Fruit fly (Drosophila melanogaster) whole organism, embryonic: ENCODE measurements around the gene sosie.

Source experiments
- Abd-B ChIP-seq: fragments of 200-800 bp; sonication (Bioruptor generic); optimal IDR thresholded peaks from 2 replicates; lab custom pipeline; 2018; ENCODE audit warnings: missing biosample characterization, mild to moderate bottlenecking, missing genetic modification characterization, moderate library complexity
- CG10267 ChIP-seq: fragments of 200-800 bp; sonication (Bioruptor generic); optimal IDR thresholded peaks from 2 replicates; lab custom pipeline; 2018; ENCODE audit warnings: missing biosample characterization, mild to moderate bottlenecking, missing genetic modification characterization, moderate library complexity
- CG10462 ChIP-seq: fragments of 200-800 bp; sonication (Bioruptor generic); optimal IDR thresholded peaks from 2 replicates; lab custom pipeline; 2016; ENCODE audit warnings: missing biosample characterization, missing genetic modification characterization
- CG10959 ChIP-seq: fragments of 200-800 bp; sonication (Bioruptor generic); IDR thresholded peaks from 2 replicates; pipeline ENCODE4 v1.3.6; 2022; ENCODE audit warnings: missing biosample characterization, missing genetic modification characterization
- CG11398 ChIP-seq: fragments of 200-800 bp; sonication (Bioruptor generic); optimal IDR thresholded peaks from 2 replicates; lab custom pipeline; 2016; ENCODE audit warnings: missing biosample characterization, missing genetic modification characterization
- CG11560 ChIP-seq: fragments of 200-800 bp; sonication (Bioruptor generic); IDR thresholded peaks from 3 replicates; pipeline ENCODE4 v1.3.6; 2022; ENCODE audit warnings: missing biosample characterization, missing genetic modification characterization
- CG12391 ChIP-seq: fragments of 200-800 bp; sonication (Bioruptor generic); optimal IDR thresholded peaks from 3 replicates; lab custom pipeline; 2018; ENCODE audit warnings: missing biosample characterization, mild to moderate bottlenecking, missing genetic modification characterization, moderate library complexity
- CG12942 ChIP-seq: fragments of 200-800 bp; sonication (Bioruptor generic); optimal IDR thresholded peaks from 3 replicates; lab custom pipeline; 2016; ENCODE audit warnings: missing biosample characterization, missing genetic modification characterization
- CG13775 ChIP-seq: fragments of 200-800 bp; sonication (Bioruptor generic); optimal IDR thresholded peaks from 3 replicates; lab custom pipeline; 2017; ENCODE audit warnings: missing biosample characterization, mild to moderate bottlenecking, missing genetic modification characterization
- CG14710 ChIP-seq: fragments of 200-800 bp; sonication (Bioruptor generic); optimal IDR thresholded peaks from 3 replicates; lab custom pipeline; 2019; ENCODE audit warnings: missing biosample characterization, mild to moderate bottlenecking, missing genetic modification characterization, moderate library complexity
- CG15514 ChIP-seq: fragments of 200-800 bp; sonication (Bioruptor generic); optimal IDR thresholded peaks from 3 replicates; lab custom pipeline; 2017; ENCODE audit warnings: missing biosample characterization, missing genetic modification characterization, mild to moderate bottlenecking, moderate library complexity, missing genetic modification reagents
- CG2678 ChIP-seq: fragments of 200-800 bp; sonication (Bioruptor generic); optimal IDR thresholded peaks from 3 replicates; lab custom pipeline; 2019; ENCODE audit warnings: missing biosample characterization, mild to moderate bottlenecking, missing genetic modification characterization, moderate library complexity
- CG3065 ChIP-seq: fragments of 200-800 bp; sonication (Bioruptor generic); optimal IDR thresholded peaks from 2 replicates; lab custom pipeline; 2016; ENCODE audit warnings: missing biosample characterization, missing genetic modification characterization
- CG31388 ChIP-seq: fragments of 200-800 bp; sonication (Bioruptor generic); optimal IDR thresholded peaks from 2 replicates; lab custom pipeline; 2016; ENCODE audit warnings: missing biosample characterization, missing genetic modification characterization
- CG3407 ChIP-seq: fragments of 200-800 bp; sonication (Bioruptor generic); optimal IDR thresholded peaks from 2 replicates; lab custom pipeline; 2018; ENCODE audit warnings: missing biosample characterization, mild to moderate bottlenecking, missing genetic modification characterization
- CG34422 ChIP-seq: fragments of 200-800 bp; sonication (Bioruptor generic); IDR thresholded peaks from 3 replicates; pipeline ENCODE4 v1.3.6; 2022; ENCODE audit warnings: missing biosample characterization, missing genetic modification characterization
- CG4424 ChIP-seq: fragments of 200-800 bp; sonication (Bioruptor generic); optimal IDR thresholded peaks from 3 replicates; lab custom pipeline; 2016; ENCODE audit warnings: missing biosample characterization, missing genetic modification characterization
- CG5953 ChIP-seq: fragments of 200-800 bp; sonication (Bioruptor generic); IDR thresholded peaks from 2 replicates; pipeline ENCODE4 v1.3.6; 2022; ENCODE audit warnings: missing biosample characterization, missing genetic modification characterization
- CG6765 ChIP-seq: fragments of 200-800 bp; sonication (Bioruptor generic); optimal IDR thresholded peaks from 3 replicates; lab custom pipeline; 2017; ENCODE audit warnings: missing biosample characterization, mild to moderate bottlenecking, missing genetic modification characterization
- CG8089 ChIP-seq: fragments of 200-800 bp; sonication (Bioruptor generic); optimal IDR thresholded peaks from 3 replicates; lab custom pipeline; 2016; ENCODE audit warnings: missing biosample characterization, missing genetic modification characterization
- CG8924 ChIP-seq: fragments of 200-800 bp; optimal IDR thresholded peaks from 3 replicates; lab custom pipeline; 2019; ENCODE audit warnings: missing biosample characterization, mild to moderate bottlenecking, missing genetic modification characterization, moderate library complexity
- CG9797 ChIP-seq: fragments of 200-800 bp; sonication (Bioruptor generic); optimal IDR thresholded peaks from 3 replicates; lab custom pipeline; 2018; ENCODE audit warnings: missing biosample characterization, mild to moderate bottlenecking, missing genetic modification characterization
- CG9876 ChIP-seq: fragments of 200-800 bp; sonication (Bioruptor generic); optimal IDR thresholded peaks from 2 replicates; lab custom pipeline; 2016; ENCODE audit warnings: missing biosample characterization, missing genetic modification characterization
- Dp ChIP-seq: fragments of 200-800 bp; sonication (Bioruptor generic); optimal IDR thresholded peaks from 2 replicates; lab custom pipeline; 2018; ENCODE audit warnings: missing biosample characterization, mild to moderate bottlenecking, missing genetic modification characterization, moderate library complexity
- E2f2 ChIP-seq: fragments of 200-800 bp; sonication (Bioruptor generic); IDR thresholded peaks from 2 replicates; pipeline ENCODE4 v1.3.6; 2022; ENCODE audit warnings: missing biosample characterization, missing genetic modification characterization
- ERR ChIP-seq: fragments of 200-800 bp; sonication (Bioruptor generic); optimal IDR thresholded peaks from 2 replicates; lab custom pipeline; 2016; ENCODE audit warnings: missing biosample characterization, missing genetic modification characterization
- Ets97D ChIP-seq: fragments of 200-800 bp; sonication (Bioruptor generic); optimal IDR thresholded peaks from 3 replicates; lab custom pipeline; 2016; ENCODE audit warnings: missing biosample characterization, missing genetic modification characterization
- HLH54F ChIP-seq: fragments of 200-800 bp; sonication (Bioruptor generic); optimal IDR thresholded peaks from 3 replicates; lab custom pipeline; 2016; ENCODE audit warnings: missing biosample characterization, missing genetic modification characterization
- Lhr ChIP-seq: fragments of 200-800 bp; sonication (Bioruptor generic); optimal IDR thresholded peaks from 3 replicates; lab custom pipeline; 2017; ENCODE audit warnings: mild to moderate bottlenecking, missing biosample characterization, missing genetic modification reagents, missing genetic modification characterization
- NC2β ChIP-seq: fragments of 200-800 bp; sonication (Bioruptor generic); optimal IDR thresholded peaks from 2 replicates; lab custom pipeline; 2016; ENCODE audit warnings: missing biosample characterization, missing genetic modification characterization
- Nf-YA ChIP-seq: fragments of 200-800 bp; sonication (Bioruptor generic); IDR thresholded peaks from 2 replicates; pipeline ENCODE4 v1.3.6; 2022; ENCODE audit warnings: missing biosample characterization, missing genetic modification characterization
- NfI ChIP-seq: fragments of 200-800 bp; sonication (Bioruptor generic); optimal IDR thresholded peaks from 3 replicates; lab custom pipeline; 2018; ENCODE audit warnings: missing biosample characterization, mild to moderate bottlenecking, missing genetic modification characterization, moderate library complexity
- Oaz ChIP-seq: fragments of 200-800 bp; sonication (Bioruptor generic); IDR thresholded peaks from 2 replicates; pipeline ENCODE4 v1.3.6; 2022; ENCODE audit warnings: missing biosample characterization, missing genetic modification characterization
- Ptx1 ChIP-seq: fragments of 200-800 bp; sonication (Bioruptor generic); IDR thresholded peaks from 2 replicates; pipeline ENCODE4 v1.3.6; 2022; ENCODE audit warnings: missing biosample characterization, missing genetic modification characterization
- Rfx ChIP-seq: fragments of 200-800 bp; sonication (Bioruptor generic); IDR thresholded peaks from 2 replicates; pipeline ENCODE4 v1.3.6; 2022; ENCODE audit warnings: missing biosample characterization, missing genetic modification characterization
- Tbp ChIP-seq: fragments of >200 bp; optimal IDR thresholded peaks from 2 replicates; lab custom pipeline; 2018; ENCODE audit warnings: missing biosample characterization, missing genetic modification characterization
- Xrp1 ChIP-seq: fragments of 200-800 bp; sonication (Bioruptor generic); IDR thresholded peaks from 2 replicates; pipeline ENCODE4 v1.3.6; 2022; ENCODE audit warnings: missing biosample characterization, missing genetic modification characterization
- bab2 ChIP-seq: fragments of 200-800 bp; sonication (Bioruptor generic); optimal IDR thresholded peaks from 2 replicates; lab custom pipeline; 2016; ENCODE audit warnings: missing biosample characterization, missing genetic modification characterization
- chm ChIP-seq: fragments of 200-800 bp; sonication (Bioruptor generic); IDR thresholded peaks from 2 replicates; pipeline ENCODE4 v1.3.6; 2022; ENCODE audit warnings: missing biosample characterization, missing genetic modification characterization
- crc ChIP-seq: fragments of 200-800 bp; sonication (Bioruptor generic); optimal IDR thresholded peaks from 2 replicates; lab custom pipeline; 2016; ENCODE audit warnings: missing biosample characterization, missing genetic modification characterization
- da ChIP-seq: fragments of 200-800 bp; sonication (Bioruptor generic); optimal IDR thresholded peaks from 2 replicates; lab custom pipeline; 2016; ENCODE audit warnings: missing biosample characterization, missing genetic modification characterization
- fd102C ChIP-seq: fragments of 200-800 bp; sonication (Bioruptor generic); optimal IDR thresholded peaks from 2 replicates; lab custom pipeline; 2018; ENCODE audit warnings: missing biosample characterization, mild to moderate bottlenecking, missing genetic modification characterization, moderate library complexity
- mirr ChIP-seq: fragments of 200-800 bp; sonication (Bioruptor generic); optimal IDR thresholded peaks from 3 replicates; lab custom pipeline; 2018; ENCODE audit warnings: missing biosample characterization, mild to moderate bottlenecking, missing genetic modification characterization
- nerfin-1 ChIP-seq: fragments of 200-800 bp; sonication (Bioruptor generic); optimal IDR thresholded peaks from 3 replicates; lab custom pipeline; 2019; ENCODE audit warnings: missing biosample characterization, mild to moderate bottlenecking, missing genetic modification characterization, moderate library complexity
- pzg ChIP-seq: fragments of 200-800 bp; sonication (Bioruptor generic); optimal IDR thresholded peaks from 3 replicates; lab custom pipeline; 2018; ENCODE audit warnings: missing biosample characterization, mild to moderate bottlenecking, missing genetic modification characterization, moderate library complexity
- scrt ChIP-seq: fragments of 200-800 bp; sonication (Bioruptor generic); optimal IDR thresholded peaks from 2 replicates; lab custom pipeline; 2018; ENCODE audit warnings: missing biosample characterization, mild to moderate bottlenecking, missing genetic modification characterization, moderate library complexity
- sens ChIP-seq: fragments of 200-800 bp; sonication (Bioruptor generic); peaks from one replicate; lab custom pipeline; 2016; ENCODE audit warnings: missing biosample characterization, missing genetic modification characterization
- tin ChIP-seq: fragments of 200-800 bp; sonication (Bioruptor generic); optimal IDR thresholded peaks from 3 replicates; lab custom pipeline; 2016; ENCODE audit warnings: missing biosample characterization, missing genetic modification characterization
- tll ChIP-seq, 2 experiments: fragments of 200-800 bp in 1 of 2; fragments of >200 bp in 1 of 2; sonication (Bioruptor generic) in 1 of 2; optimal IDR thresholded peaks; 2 replicates each; lab custom pipeline; 2017 to 2019; ENCODE audit warnings: missing biosample characterization in 2 of 2, missing genetic modification characterization in 2 of 2, mild to moderate bottlenecking in 1 of 2, moderate library complexity in 1 of 2
- trem ChIP-seq: fragments of 200-800 bp; optimal IDR thresholded peaks from 3 replicates; lab custom pipeline; 2019; ENCODE audit warnings: missing biosample characterization, mild to moderate bottlenecking, missing genetic modification characterization, moderate library complexity
- twi ChIP-seq: fragments of 200-800 bp; optimal IDR thresholded peaks from 2 replicates; lab custom pipeline; 2019; ENCODE audit warnings: missing biosample characterization, mild to moderate bottlenecking, missing genetic modification characterization, moderate library complexity

Gene sosie

dm6 chr3R:24823061-24823460 is 10.7 kb upstream of the sosie start:
- TF ChIP-seq CG6765 (GFP tag; lab: Kevin White, UChicago) (no peak), CG12942 (no peak), CG13775 (GFP tag; lab: Kevin White, UChicago) (no peak), CG10959 (no peak), scrt (GFP tag; lab: Kevin White, UChicago) (no peak), tin (GFP tag; lab: Kevin White, UChicago) (no peak), Tbp (GFP tag; lab: Kevin White, UChicago) (no peak), Oaz (GFP tag; lab: Robert Waterston, UW) (no peak), CG2678 (tag; lab: Kevin White, UChicago) (no peak), CG10462 (no peak), chm (GFP tag; lab: Robert Waterston, UW) (no peak), CG11560 (tag; lab: Robert Waterston, UW) (no peak), Dp (GFP tag; lab: Kevin White, UChicago) (no peak), tll (GFP tag; optimal IDR thresholded peaks at IDR 0.05; lab: Kevin White, UChicago) (no peak), CG8924 (tag; lab: Kevin White, UChicago) (no peak), CG8089 (no peak), twi (no peak), Rfx (GFP tag; lab: Robert Waterston, UW) (no peak), CG9876 (GFP tag; lab: Kevin White, UChicago) (no peak)
- TF ChIP-seq, all 482 proteins: peak for 0

- TF ChIP-seq fd102C (GFP tag; lab: Kevin White, UChicago) (no peak), CG3065 (GFP tag; lab: Kevin White, UChicago) (no peak), NfI (GFP tag; lab: Kevin White, UChicago) (no peak), mirr (GFP tag; lab: Kevin White, UChicago) (no peak), CG14710 (no peak), Ets97D (GFP tag; lab: Kevin White, UChicago) (no peak), CG34422 (no peak), bab2 (GFP tag; lab: Kevin White, UChicago) (no peak), Abd-B (no peak), CG5953 (no peak), Xrp1 (GFP tag; lab: Robert Waterston, UW) (no peak), crc (no peak), CG31388 (GFP tag; lab: Kevin White, UChicago) (no peak), NC2β (GFP tag; lab: Kevin White, UChicago) (no peak)
- TF ChIP-seq, all 482 proteins: peak for 0
Observed at dm6 chr3R:24825548-24825947, 8.2 kb upstream of the sosie start, which contains the start of gene niki. Gene niki, minus strand, starts transcription at chr3R:24825648.

dm6 chr3R:24828234-24828633 is 5.5 kb upstream of the sosie start, which contains the start of gene RabX4:
Gene RabX4, minus strand, starts transcription at chr3R:24828409.
- no peak for TF ChIP-seq CG11398 (GFP tag; lab: Kevin White, UChicago)
- no peak for TF ChIP-seq trem
- TF ChIP-seq sens (GFP tag; lab: Kevin White, UChicago) = peak; percentile 70
- TF ChIP-seq E2f2 (GFP tag; lab: Robert Waterston, UW) = peak; percentile 59
- no peak for TF ChIP-seq CG10267
- no peak for TF ChIP-seq HLH54F
- TF ChIP-seq CG12391 (tag; lab: Kevin White, UChicago) = no peak
- TF ChIP-seq Nf-YA (GFP tag; lab: Robert Waterston, UW) = no peak
- no peak for TF ChIP-seq CG3407 (GFP tag; lab: Kevin White, UChicago)
- no peak for TF ChIP-seq CG9797 (GFP tag; lab: Kevin White, UChicago)
- no peak for TF ChIP-seq da
- no peak for TF ChIP-seq ERR (GFP tag; lab: Kevin White, UChicago)
- TF ChIP-seq Ptx1 (GFP tag; lab: Robert Waterston, UW) = no peak
- TF ChIP-seq nerfin-1 (tag; lab: Kevin White, UChicago) = peak; percentile 30
- peak; percentile 22 for TF ChIP-seq pzg (GFP tag; lab: Kevin White, UChicago)
- peak; percentile 13 for TF ChIP-seq CG15514
- no peak for TF ChIP-seq CG4424
- no peak for TF ChIP-seq Lhr (GFP tag; lab: Kevin White, UChicago)
- TF ChIP-seq Dp (GFP tag; lab: Kevin White, UChicago) = peak; percentile 48
